Worm (Caenorhabditis elegans) whole organism, early embryonic: ENCODE data around the gene rbm-42.

Experiments
- B0310.2 ChIP-seq: sonication (generic microtip); optimal IDR thresholded peaks from 2 replicates; lab custom pipeline; 2016; ENCODE audit warnings: mild to moderate bottlenecking, missing genetic modification characterization, missing compliant biosample characterization
- F13C5.2 ChIP-seq: sonication (generic microtip); optimal IDR thresholded peaks from 2 replicates; lab custom pipeline; 2017; ENCODE audit warnings: mild to moderate bottlenecking, missing genetic modification characterization, inconsistent platforms, missing compliant biosample characterization
- aly-1 ChIP-seq: sonication (generic microtip); optimal IDR thresholded peaks from 2 replicates; lab custom pipeline; 2016; ENCODE audit warnings: missing genetic modification characterization, missing compliant biosample characterization
- ama-1 ChIP-seq: fragments of 150-350 bp; optimal IDR thresholded peaks from 2 replicates; lab custom pipeline; 2014
- ceh-13 ChIP-seq: fragments of 200-800 bp; sonication (Bioruptor generic); optimal IDR thresholded peaks from 2 replicates; lab custom pipeline; 2018; ENCODE audit warnings: mild to moderate bottlenecking, missing genetic modification characterization, missing compliant biosample characterization
- ceh-36 ChIP-seq: sonication (generic microtip); optimal IDR thresholded peaks from 2 replicates; lab custom pipeline; 2016; ENCODE audit warnings: missing genetic modification characterization, inconsistent platforms, missing compliant biosample characterization
- ets-7 ChIP-seq: sonication (generic microtip); optimal IDR thresholded peaks from 2 replicates; lab custom pipeline; 2016; ENCODE audit warnings: missing genotype, missing genetic modification characterization, missing compliant biosample characterization
- flt-1 ChIP-seq: fragments of 200-800 bp; sonication (Bioruptor generic); IDR thresholded peaks from 2 replicates; pipeline ENCODE4 v1.3.6; 2022; ENCODE audit warnings: missing genetic modification characterization, missing compliant biosample characterization
- hmbx-1 ChIP-seq: sonication (generic microtip); optimal IDR thresholded peaks from 2 replicates; lab custom pipeline; 2016; ENCODE audit warnings: mild to moderate bottlenecking, missing genetic modification characterization, missing compliant biosample characterization
- hmg-4 ChIP-seq: fragments of 200-800 bp; sonication (Bioruptor generic); optimal IDR thresholded peaks from 2 replicates; lab custom pipeline; 2018; ENCODE audit warnings: mild to moderate bottlenecking, missing genetic modification characterization, missing compliant biosample characterization
- hnd-1 ChIP-seq: sonication (generic microtip); optimal IDR thresholded peaks from 2 replicates; lab custom pipeline; 2016; ENCODE audit warnings: missing genetic modification characterization, missing compliant biosample characterization
- pes-1 ChIP-seq: fragments of 200-800 bp; sonication (Bioruptor generic); IDR thresholded peaks from 2 replicates; pipeline ENCODE4 v1.3.6; 2022; ENCODE audit warnings: missing genetic modification reagents, missing genetic modification characterization, missing compliant biosample characterization
- scrt-1 ChIP-seq: fragments of 200-800 bp; sonication (Bioruptor generic); IDR thresholded peaks from 2 replicates; pipeline ENCODE4 v1.3.6; 2022; ENCODE audit warnings: missing genetic modification characterization, missing compliant biosample characterization
- sea-1 ChIP-seq: fragments of 200-800 bp; sonication (Bioruptor generic); conservative IDR thresholded peaks from 2 replicates; pipeline ENCODE4 v1.3.6; 2022; ENCODE audit warnings: missing genetic modification characterization, missing compliant biosample characterization
- tbx-11 ChIP-seq: fragments of 200-800 bp; sonication (Bioruptor generic); IDR thresholded peaks from 2 replicates; pipeline ENCODE4 v1.3.6; 2022; ENCODE audit warnings: missing genetic modification characterization, missing compliant biosample characterization
- tbx-37 ChIP-seq: fragments of 200-800 bp; sonication (Bioruptor generic); conservative IDR thresholded peaks from 2 replicates; pipeline ENCODE4 v1.3.6; 2022; ENCODE audit warnings: missing genetic modification reagents, missing genetic modification characterization, missing compliant biosample characterization
- tra-4 ChIP-seq: sonication (generic microtip); optimal IDR thresholded peaks from 2 replicates; lab custom pipeline; 2017; ENCODE audit warnings: missing genetic modification characterization, missing compliant biosample characterization

rbm-42 gene

ce11 chrIII:5134506-5134905 is 18.5 kb downstream of the rbm-42 start:
- TF ChIP-seq aly-1 (tag; lab: Kevin White, UChicago): no peak
- no peak for TF ChIP-seq hmbx-1 (tag; lab: Kevin White, UChicago)
- no peak for TF ChIP-seq F13C5.2 (tag; lab: Kevin White, UChicago)
- TF ChIP-seq tbx-37: no peak
- TF ChIP-seq hmg-4: no peak
- no peak for TF ChIP-seq sea-1 (GFP tag; lab: Robert Waterston, UW)
- no peak for TF ChIP-seq hnd-1 (tag; lab: Kevin White, UChicago)
- no peak for TF ChIP-seq scrt-1 (GFP tag; lab: Robert Waterston, UW)
- no peak for TF ChIP-seq ama-1 (lab: Kevin White, UChicago)
- no peak for TF ChIP-seq ets-7 (tag; lab: Kevin White, UChicago)
- no peak for TF ChIP-seq tra-4 (tag; lab: Kevin White, UChicago)
- no peak for TF ChIP-seq B0310.2
- no peak for TF ChIP-seq ceh-13 (GFP tag; lab: Kevin White, UChicago)
- no peak for TF ChIP-seq pes-1 (GFP tag; lab: Robert Waterston, UW)
- TF ChIP-seq tbx-11 (GFP tag; lab: Robert Waterston, UW): no peak

- TF ChIP-seq ama-1 (lab: Kevin White, UChicago) (no peak), ceh-13 (GFP tag; lab: Kevin White, UChicago) (no peak), ceh-36 (no peak), aly-1 (tag; lab: Kevin White, UChicago) (no peak), scrt-1 (GFP tag; lab: Robert Waterston, UW) (no peak), F13C5.2 (tag; lab: Kevin White, UChicago) (no peak), tbx-11 (GFP tag; lab: Robert Waterston, UW) (no peak), sea-1 (GFP tag; lab: Robert Waterston, UW) (no peak), pes-1 (GFP tag; lab: Robert Waterston, UW) (no peak), tbx-37 (no peak), hnd-1 (tag; lab: Kevin White, UChicago) (no peak), hmbx-1 (tag; lab: Kevin White, UChicago) (no peak), flt-1 (GFP tag; lab: Robert Waterston, UW) (no peak), tra-4 (tag; lab: Kevin White, UChicago) (no peak), hmg-4 (no peak), ets-7 (tag; lab: Kevin White, UChicago) (no peak), B0310.2 (no peak)
These were observed 22.4 kb downstream of the rbm-42 start for ce11 chrIII:5130654-5131053.

- TF ChIP-seq scrt-1 (GFP tag; lab: Robert Waterston, UW) (no peak), B0310.2 (no peak), ceh-36 (no peak), hmg-4 (no peak), sea-1 (GFP tag; lab: Robert Waterston, UW) (no peak), tbx-37 (no peak), hmbx-1 (tag; lab: Kevin White, UChicago) (no peak), aly-1 (tag; lab: Kevin White, UChicago) (no peak), pes-1 (GFP tag; lab: Robert Waterston, UW) (no peak), flt-1 (GFP tag; lab: Robert Waterston, UW) (no peak), ets-7 (tag; lab: Kevin White, UChicago) (no peak), F13C5.2 (tag; lab: Kevin White, UChicago) (no peak), tra-4 (tag; lab: Kevin White, UChicago) (no peak), tbx-11 (GFP tag; lab: Robert Waterston, UW) (no peak), ama-1 (lab: Kevin White, UChicago) (no peak), ceh-13 (GFP tag; lab: Kevin White, UChicago) (no peak), hnd-1 (tag; lab: Kevin White, UChicago) (no peak)
These were observed 23.8 kb downstream of the rbm-42 start for ce11 chrIII:5129261-5129660.

ce11 chrIII:5126988-5127387 is 26.0 kb downstream of the rbm-42 start:
- TF ChIP-seq ets-7 (tag; lab: Kevin White, UChicago) (no peak), hmbx-1 (tag; lab: Kevin White, UChicago) (no peak)

DNA sequence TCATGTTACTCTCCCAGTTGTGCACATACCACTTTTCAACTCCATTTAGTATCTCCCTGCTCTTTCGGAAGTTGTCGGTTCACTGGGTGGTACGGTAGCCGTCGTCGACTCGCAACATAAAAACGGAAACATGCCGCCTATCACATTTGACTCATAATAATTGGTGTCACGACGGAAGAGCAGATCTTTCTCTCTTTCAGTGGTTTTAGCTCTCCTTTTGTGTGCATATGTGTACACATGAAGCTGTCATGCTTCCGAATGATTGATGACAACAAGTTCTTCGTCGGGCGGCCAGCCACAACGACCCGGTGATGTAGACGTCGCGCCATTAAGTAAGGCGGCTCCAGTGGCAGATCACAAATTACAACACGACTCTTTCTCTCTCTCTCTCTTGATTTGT is 27.3 kb downstream of the rbm-42 start:
- TF ChIP-seq ceh-13 (GFP tag; lab: Kevin White, UChicago): no peak
- TF ChIP-seq tra-4 (tag; lab: Kevin White, UChicago): no peak
- TF ChIP-seq pes-1 (GFP tag; lab: Robert Waterston, UW): no peak
- no peak for TF ChIP-seq hmg-4
- TF ChIP-seq ets-7 (tag; lab: Kevin White, UChicago): no peak
- no peak for TF ChIP-seq hmbx-1 (tag; lab: Kevin White, UChicago)
- TF ChIP-seq hnd-1 (tag; lab: Kevin White, UChicago): no peak
- no peak for TF ChIP-seq flt-1 (GFP tag; lab: Robert Waterston, UW)
- TF ChIP-seq tbx-37: no peak
- TF ChIP-seq B0310.2: no peak
- no peak for TF ChIP-seq ama-1 (lab: Kevin White, UChicago)
- no peak for TF ChIP-seq aly-1 (tag; lab: Kevin White, UChicago)
- no peak for TF ChIP-seq sea-1 (GFP tag; lab: Robert Waterston, UW)

ce11 chrIII:5124385-5124784 is 28.6 kb downstream of the rbm-42 start:
- TF ChIP-seq sea-1 (GFP tag; lab: Robert Waterston, UW) (no peak), ceh-36 (no peak), B0310.2 (no peak), hnd-1 (tag; lab: Kevin White, UChicago) (no peak), hmg-4 (no peak), tra-4 (tag; lab: Kevin White, UChicago) (no peak), tbx-37 (no peak), pes-1 (GFP tag; lab: Robert Waterston, UW) (no peak), scrt-1 (GFP tag; lab: Robert Waterston, UW) (no peak), aly-1 (tag; lab: Kevin White, UChicago) (no peak), ceh-13 (GFP tag; lab: Kevin White, UChicago) (no peak)

DNA sequence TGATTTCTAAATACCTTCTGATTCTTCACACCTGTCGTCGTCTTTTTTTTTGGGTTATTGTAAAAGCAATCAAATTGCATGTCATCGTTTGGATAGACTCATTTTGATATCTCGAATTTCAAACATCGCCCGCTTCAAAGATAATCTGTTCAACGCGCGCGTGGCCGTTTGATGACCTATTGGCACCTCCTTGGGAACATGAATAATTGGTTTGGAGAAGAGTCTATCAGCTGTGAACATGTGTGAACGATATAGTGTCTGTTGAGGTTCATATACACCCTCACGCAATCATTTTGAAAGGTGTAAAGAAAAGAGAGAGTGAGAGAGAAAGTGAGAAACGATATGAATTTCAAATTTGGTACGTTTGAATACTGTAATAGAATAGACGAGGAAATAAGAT is 32.4 kb downstream of the rbm-42 start:
- TF ChIP-seq flt-1 (GFP tag; lab: Robert Waterston, UW) (no peak), B0310.2 (no peak), hmbx-1 (tag; lab: Kevin White, UChicago) (no peak), ceh-36 (no peak), sea-1 (GFP tag; lab: Robert Waterston, UW) (no peak), ama-1 (lab: Kevin White, UChicago) (no peak), tbx-37 (no peak), pes-1 (GFP tag; lab: Robert Waterston, UW) (no peak), ceh-13 (GFP tag; lab: Kevin White, UChicago) (no peak), aly-1 (tag; lab: Kevin White, UChicago) (no peak), ets-7 (tag; lab: Kevin White, UChicago) (no peak), tra-4 (tag; lab: Kevin White, UChicago) (no peak)
